Fruit fly (Drosophila melanogaster): ENCODE results near the gene CG4362.

Gene CG4362

DNA sequence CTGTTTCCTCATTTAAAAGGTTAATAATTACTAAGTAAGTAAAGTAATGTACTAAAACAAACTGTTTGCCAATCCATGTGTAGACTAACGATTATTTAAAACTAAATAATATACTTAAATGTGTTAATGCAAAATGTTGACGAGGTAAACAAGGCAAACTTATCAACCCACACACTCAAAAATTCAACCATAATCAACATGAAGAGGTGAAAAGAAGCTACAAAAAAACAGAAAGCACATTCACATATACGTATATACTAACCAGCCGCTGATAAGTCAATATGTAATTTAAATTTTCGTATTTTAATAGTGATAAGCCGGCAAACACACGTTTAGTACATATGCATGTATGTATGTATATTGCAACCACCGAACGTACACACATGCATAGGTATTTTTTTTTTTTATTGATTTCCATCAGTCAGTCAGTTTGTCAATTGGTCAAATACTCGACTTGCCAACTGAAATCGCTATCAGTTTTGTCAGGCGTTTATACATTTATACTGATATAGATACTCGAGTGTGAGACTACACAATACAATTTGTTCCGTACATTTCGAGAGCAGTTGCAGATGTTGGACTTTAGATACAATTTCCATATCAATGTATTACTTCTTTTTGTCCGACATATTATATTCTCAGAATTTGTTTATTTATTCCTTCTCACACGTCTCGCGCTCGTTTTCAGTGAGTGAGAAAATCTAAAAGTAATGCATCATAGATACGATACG lies 47.7 kb downstream of the CG4362 start (continued):
- TF ChIP-seq sens (GFP tag) (peak; percentile 87), CG2875 (GFP tag; optimal IDR thresholded peaks at IDR 0.05) (peak; percentile 59), Neu2 (GFP tag; optimal IDR thresholded peaks at IDR 0.05; ENCODE audit: borderline replicate concordance) (no peak), Taf1 (GFP tag; IDR thresholded peaks at IDR 0.05) (no peak), gt (GFP tag; IDR thresholded peaks at IDR 0.05) (no peak), CG6854 (GFP tag; optimal IDR thresholded peaks at IDR 0.05) (no peak), z (GFP tag; IDR thresholded peaks at IDR 0.05) (no peak), CG17186 (GFP tag; optimal IDR thresholded peaks at IDR 0.05) (no peak), Atf6 (GFP tag; IDR thresholded peaks at IDR 0.05) (peak; percentile 8; the same call in 1 of the 2 replicates), MTF-1 (GFP tag; optimal IDR thresholded peaks at IDR 0.05; ENCODE audit: borderline replicate concordance) (peak; percentile 48), nerfin-1 (tag; optimal IDR thresholded peaks at IDR 0.05) (peak; percentile 30), grau (tag; optimal IDR thresholded peaks at IDR 0.05) (peak; percentile 36), CG2120 (GFP tag; optimal IDR thresholded peaks at IDR 0.05) (peak; percentile 22), cad (GFP tag; optimal IDR thresholded peaks at IDR 0.05) (no peak), lbe (GFP tag; optimal IDR thresholded peaks at IDR 0.05) (peak; percentile 14), lab (GFP tag; optimal IDR thresholded peaks at IDR 0.05) (peak; percentile 69), CG10209 (GFP tag; optimal IDR thresholded peaks at IDR 0.05) (peak; percentile 62), NC2β (GFP tag; optimal IDR thresholded peaks at IDR 0.05) (no peak), CG8765 (GFP tag; IDR thresholded peaks at IDR 0.05) (no peak), NK7.1 (GFP tag; optimal IDR thresholded peaks at IDR 0.05) (no peak), E2f2 (GFP tag; IDR thresholded peaks at IDR 0.05) (peak; percentile 24; the same call in 1 of the 2 replicates), H15 (GFP tag; IDR thresholded peaks at IDR 0.05) (no peak), p53 (GFP tag; optimal IDR thresholded peaks at IDR 0.05) (no peak), CG2129 (GFP tag; IDR thresholded peaks at IDR 0.05; ENCODE audit: partially characterized antibody) (no peak), CG4328 (GFP tag; optimal IDR thresholded peaks at IDR 0.05) (peak; percentile 19), CG8478 (optimal IDR thresholded peaks at IDR 0.05) (no peak), chif (GFP tag; optimal IDR thresholded peaks at IDR 0.05) (no peak), Med (GFP tag) (peak; percentile 80), fru (optimal IDR thresholded peaks at IDR 0.05) (no peak), Antp (GFP tag; optimal IDR thresholded peaks at IDR 0.05) (no peak), CG7987 (GFP tag; optimal IDR thresholded peaks at IDR 0.05) (peak; percentile 37), hb (GFP tag; IDR thresholded peaks at IDR 0.05; ENCODE audit: partially characterized antibody) (no peak), lmd (GFP tag; IDR thresholded peaks at IDR 0.05) (peak; percentile 25; the same call in 1 of the 2 replicates), Oaz (GFP tag; IDR thresholded peaks at IDR 0.05) (no peak), CG43689 (GFP tag; IDR thresholded peaks at IDR 0.05) (no peak), zen (tag; optimal IDR thresholded peaks at IDR 0.05) (no peak), CG17568 (GFP tag; optimal IDR thresholded peaks at IDR 0.05) (peak; percentile 53), sisA (GFP tag; IDR thresholded peaks at IDR 0.05) (no peak), CG3838 (GFP tag; optimal IDR thresholded peaks at IDR 0.05) (peak; percentile 16), CoRest (tag; optimal IDR thresholded peaks at IDR 0.05) (peak; percentile 71), CG4820 (GFP tag; optimal IDR thresholded peaks at IDR 0.05) (no peak), slou (GFP tag; optimal IDR thresholded peaks at IDR 0.05) (no peak), ftz-f1 (GFP tag; optimal IDR thresholded peaks at IDR 0.05) (no peak), Scr (GFP tag; IDR thresholded peaks at IDR 0.05; ENCODE audit: partially characterized antibody) (no peak), ac (GFP tag; optimal IDR thresholded peaks at IDR 0.05) (peak; percentile 43), CG34422 (GFP tag; IDR thresholded peaks at IDR 0.05) (no peak), sc (optimal IDR thresholded peaks at IDR 0.05) (no peak), sc (GFP tag; optimal IDR thresholded peaks at IDR 0.05) (peak; percentile 36), CG6683 (GFP tag; optimal IDR thresholded peaks at IDR 0.05) (peak; percentile 11), Deaf1 (tag; optimal IDR thresholded peaks at IDR 0.05) (no peak), CG5180 (GFP tag; optimal IDR thresholded peaks at IDR 0.05) (no peak)
